Fruit fly (Drosophila melanogaster) whole organism, embryonic: ENCODE results near the gene CG6295.

Source experiments
- CG10209 ChIP-seq: fragments of 200-800 bp; sonication (Bioruptor generic); optimal IDR thresholded peaks from 3 replicates; lab custom pipeline; 2017; ENCODE audit warnings: missing biosample characterization, mild to moderate bottlenecking, missing genetic modification characterization, missing genetic modification reagents
- CG10431 ChIP-seq: fragments of 200-800 bp; sonication (Bioruptor generic); optimal IDR thresholded peaks from 3 replicates; lab custom pipeline; 2018; ENCODE audit warnings: missing biosample characterization, mild to moderate bottlenecking, missing genetic modification characterization
- CG11504 ChIP-seq: fragments of 200-800 bp; sonication (Bioruptor generic); optimal IDR thresholded peaks from 3 replicates; lab custom pipeline; 2019; ENCODE audit warnings: missing biosample characterization, mild to moderate bottlenecking, missing genetic modification characterization, moderate library complexity
- CG12104 ChIP-seq: fragments of 200-800 bp; sonication (Bioruptor generic); optimal IDR thresholded peaks from 3 replicates; lab custom pipeline; 2016; ENCODE audit warnings: missing biosample characterization, missing genetic modification characterization
- CG13424 ChIP-seq: fragments of 200-800 bp; sonication (Bioruptor generic); optimal IDR thresholded peaks from 2 replicates; lab custom pipeline; 2019; ENCODE audit warnings: missing biosample characterization, mild to moderate bottlenecking, missing genetic modification characterization, moderate library complexity
- CG18619 ChIP-seq: fragments of 200-800 bp; sonication (Bioruptor generic); optimal IDR thresholded peaks from 3 replicates; lab custom pipeline; 2017; ENCODE audit warnings: missing biosample characterization, mild to moderate bottlenecking, missing genetic modification characterization
- CG2199 ChIP-seq: fragments of 200-800 bp; sonication (Bioruptor generic); IDR thresholded peaks from 3 replicates; pipeline ENCODE4 v1.3.6; 2022; ENCODE audit warnings: missing biosample characterization, missing genetic modification characterization
- CG2712 ChIP-seq: fragments of 200-800 bp; optimal IDR thresholded peaks from 3 replicates; lab custom pipeline; 2019; ENCODE audit warnings: missing biosample characterization, mild to moderate bottlenecking, missing genetic modification characterization, moderate library complexity
- CG31441 ChIP-seq: fragments of 200-800 bp; sonication (Bioruptor generic); IDR thresholded peaks from 2 replicates; pipeline ENCODE4 v1.3.6; 2022; ENCODE audit warnings: missing biosample characterization, missing genetic modification characterization
- CG32767 ChIP-seq: fragments of 200-800 bp; sonication (Bioruptor generic); IDR thresholded peaks from 2 replicates; pipeline ENCODE4 v1.3.6; 2022; ENCODE audit warnings: missing biosample characterization, missing genetic modification characterization
- CG4328 ChIP-seq: fragments of 200-800 bp; sonication (Bioruptor generic); optimal IDR thresholded peaks from 3 replicates; lab custom pipeline; 2017; ENCODE audit warnings: missing biosample characterization, missing genetic modification reagents, missing genetic modification characterization
- CG4360 ChIP-seq: fragments of 200-800 bp; sonication (Bioruptor generic); IDR thresholded peaks from 2 replicates; pipeline ENCODE4 v1.3.6; 2022; ENCODE audit warnings: missing biosample characterization, missing genetic modification characterization
- CG6175 ChIP-seq: fragments of 200-800 bp; sonication (Bioruptor generic); IDR thresholded peaks from 3 replicates; pipeline ENCODE4 v1.3.6; 2022; ENCODE audit warnings: missing biosample characterization, missing genetic modification characterization
- CG7786 ChIP-seq: fragments of 200-800 bp; sonication (Bioruptor generic); optimal IDR thresholded peaks from 2 replicates; lab custom pipeline; 2016; ENCODE audit warnings: missing biosample characterization, missing genetic modification characterization
- CG7839 ChIP-seq: fragments of 200-800 bp; sonication (Bioruptor generic); optimal IDR thresholded peaks from 3 replicates; lab custom pipeline; 2018; ENCODE audit warnings: missing biosample characterization, mild to moderate bottlenecking, missing genetic modification characterization, moderate library complexity
- CG9437 ChIP-seq: fragments of 200-800 bp; sonication (Bioruptor generic); optimal IDR thresholded peaks from 2 replicates; lab custom pipeline; 2018; ENCODE audit warnings: missing biosample characterization, mild to moderate bottlenecking, missing genetic modification characterization
- Drgx ChIP-seq: fragments of 200-800 bp; sonication (Bioruptor generic); IDR thresholded peaks from 2 replicates; pipeline ENCODE4 v1.3.6; 2022; ENCODE audit warnings: missing biosample characterization, missing genetic modification characterization
- E2f1 ChIP-seq: fragments of 200-800 bp; sonication (Bioruptor generic); IDR thresholded peaks from 2 replicates; pipeline ENCODE4 v1.3.6; 2022; ENCODE audit warnings: missing biosample characterization, missing genetic modification characterization
- NFAT ChIP-seq: fragments of 200-800 bp; sonication (Bioruptor generic); IDR thresholded peaks from 2 replicates; pipeline ENCODE4 v1.3.6; 2022; ENCODE audit warnings: missing biosample characterization, missing genetic modification characterization
- Nf-YC ChIP-seq: fragments of 200-800 bp; optimal IDR thresholded peaks from 3 replicates; lab custom pipeline; 2019; ENCODE audit warnings: missing biosample characterization, mild to moderate bottlenecking, missing genetic modification characterization, moderate library complexity
- Ptx1 ChIP-seq: fragments of 200-800 bp; sonication (Bioruptor generic); IDR thresholded peaks from 2 replicates; pipeline ENCODE4 v1.3.6; 2022; ENCODE audit warnings: missing biosample characterization, missing genetic modification characterization
- Rfx ChIP-seq: fragments of 200-800 bp; sonication (Bioruptor generic); IDR thresholded peaks from 2 replicates; pipeline ENCODE4 v1.3.6; 2022; ENCODE audit warnings: missing biosample characterization, missing genetic modification characterization
- Side ChIP-seq: fragments of 200-800 bp; sonication (Bioruptor generic); optimal IDR thresholded peaks from 2 replicates; lab custom pipeline; 2016; ENCODE audit warnings: missing biosample characterization, missing genetic modification characterization
- Sox102F ChIP-seq: fragments of 200-800 bp; sonication (Bioruptor generic); optimal IDR thresholded peaks from 2 replicates; lab custom pipeline; 2018; ENCODE audit warnings: missing biosample characterization, mild to moderate bottlenecking, missing genetic modification characterization, moderate library complexity
- Xbp1 ChIP-seq: fragments of 200-800 bp; sonication (Bioruptor generic); optimal IDR thresholded peaks from 3 replicates; lab custom pipeline; 2016; ENCODE audit warnings: missing biosample characterization, mild to moderate bottlenecking, missing genetic modification characterization
- Xrp1 ChIP-seq: fragments of 200-800 bp; sonication (Bioruptor generic); IDR thresholded peaks from 2 replicates; pipeline ENCODE4 v1.3.6; 2022; ENCODE audit warnings: missing biosample characterization, missing genetic modification characterization
- amos ChIP-seq: fragments of 200-800 bp; sonication (Bioruptor generic); IDR thresholded peaks from 2 replicates; pipeline ENCODE4 v1.3.6; 2022; ENCODE audit warnings: missing biosample characterization, missing genetic modification characterization; ENCODE audit not compliant: partially characterized antibody
- aop ChIP-seq: fragments of 200-800 bp; sonication (Bioruptor generic); IDR thresholded peaks from 2 replicates; pipeline ENCODE4 v1.3.6; 2022; ENCODE audit warnings: missing biosample characterization, missing genetic modification characterization
- ase ChIP-seq: fragments of 200-800 bp; sonication (Bioruptor generic); IDR thresholded peaks from 3 replicates; pipeline ENCODE4 v1.3.6; 2022; ENCODE audit warnings: missing biosample characterization, missing genetic modification characterization
- croc ChIP-seq: fragments of 200-800 bp; sonication (Bioruptor generic); conservative IDR thresholded peaks from 3 replicates; pipeline ENCODE4 v1.3.6; 2022; ENCODE audit warnings: missing biosample characterization, missing genetic modification characterization
- dan ChIP-seq: fragments of 200-800 bp; sonication (Bioruptor generic); IDR thresholded peaks from 2 replicates; pipeline ENCODE4 v1.3.6; 2022; ENCODE audit warnings: missing biosample characterization, missing genetic modification characterization
- dmrt99B ChIP-seq: fragments of 200-800 bp; sonication (Bioruptor generic); optimal IDR thresholded peaks from 2 replicates; lab custom pipeline; 2018; ENCODE audit warnings: missing biosample characterization, mild to moderate bottlenecking, missing genetic modification characterization, moderate library complexity
- dysf ChIP-seq: fragments of 200-800 bp; sonication (Bioruptor generic); IDR thresholded peaks from 3 replicates; pipeline ENCODE4 v1.3.6; 2022; ENCODE audit warnings: missing biosample characterization, missing genetic modification characterization
- gce ChIP-seq: fragments of 200-800 bp; sonication (Bioruptor generic); IDR thresholded peaks from 3 replicates; pipeline ENCODE4 v1.3.6; 2022; ENCODE audit warnings: missing biosample characterization, missing genetic modification characterization
- grau ChIP-seq: fragments of 200-800 bp; optimal IDR thresholded peaks from 3 replicates; lab custom pipeline; 2019; ENCODE audit warnings: missing biosample characterization, mild to moderate bottlenecking, missing genetic modification characterization, moderate library complexity
- ind ChIP-seq: fragments of 200-800 bp; sonication (Bioruptor generic); optimal IDR thresholded peaks from 3 replicates; lab custom pipeline; 2016; ENCODE audit warnings: missing biosample characterization, missing genetic modification characterization
- nerfin-2 ChIP-seq: fragments of 200-800 bp; sonication (Bioruptor generic); IDR thresholded peaks from 2 replicates; pipeline ENCODE4 v1.3.6; 2022; ENCODE audit warnings: missing biosample characterization, missing genetic modification characterization; ENCODE audit not compliant: partially characterized antibody
- nmo ChIP-seq: fragments of 200-800 bp; sonication (Bioruptor generic); optimal IDR thresholded peaks from 2 replicates; lab custom pipeline; 2018; ENCODE audit warnings: missing biosample characterization, mild to moderate bottlenecking, missing genetic modification characterization, moderate library complexity
- org-1 ChIP-seq: fragments of 200-800 bp; sonication (Bioruptor generic); optimal IDR thresholded peaks from 2 replicates; lab custom pipeline; 2017; ENCODE audit warnings: missing biosample characterization, missing genetic modification characterization
- peb ChIP-seq: fragments of 200-800 bp; sonication (Bioruptor generic); IDR thresholded peaks from 2 replicates; pipeline ENCODE4 v1.3.6; 2022; ENCODE audit warnings: missing biosample characterization, missing genetic modification characterization
- row ChIP-seq: fragments of 200-800 bp; sonication (Bioruptor generic); IDR thresholded peaks from 3 replicates; pipeline ENCODE4 v1.3.6; 2022; ENCODE audit warnings: missing biosample characterization, missing genetic modification characterization
- sd ChIP-seq: fragments of 200-800 bp; sonication (Bioruptor generic); optimal IDR thresholded peaks from 3 replicates; lab custom pipeline; 2018; ENCODE audit warnings: missing biosample characterization, mild to moderate bottlenecking, missing genetic modification characterization, moderate library complexity
- sens ChIP-seq: fragments of 200-800 bp; sonication (Bioruptor generic); peaks from one replicate; lab custom pipeline; 2016; ENCODE audit warnings: missing biosample characterization, missing genetic modification characterization
- so ChIP-seq: fragments of 200-800 bp; sonication (Bioruptor generic); IDR thresholded peaks from 3 replicates; pipeline ENCODE4 v1.3.6; 2022; ENCODE audit warnings: missing biosample characterization, missing genetic modification characterization
- sqz ChIP-seq: fragments of 200-800 bp; sonication (Bioruptor generic); optimal IDR thresholded peaks from 3 replicates; lab custom pipeline; 2018; ENCODE audit warnings: missing biosample characterization, mild to moderate bottlenecking, missing genetic modification characterization
- sr ChIP-seq: fragments of 200-800 bp; sonication (Bioruptor generic); IDR thresholded peaks from 3 replicates; pipeline ENCODE4 v1.3.6; 2022; ENCODE audit warnings: missing biosample characterization, missing genetic modification characterization
- tgo ChIP-seq: fragments of 200-800 bp; sonication (Bioruptor generic); IDR thresholded peaks from 3 replicates; pipeline ENCODE4 v1.3.6; 2022; ENCODE audit warnings: missing biosample characterization, missing genetic modification characterization
- ttk ChIP-seq: fragments of 200-800 bp; sonication (Bioruptor generic); IDR thresholded peaks from 2 replicates; pipeline ENCODE4 v2.1.2; 2022; ENCODE audit warnings: missing biosample characterization, missing genetic modification characterization
- zfh1 ChIP-seq: fragments of 200-800 bp; sonication (Bioruptor generic); IDR thresholded peaks from 3 replicates; pipeline ENCODE4 v1.3.6; 2022; ENCODE audit warnings: missing biosample characterization, missing genetic modification characterization

Gene CG6295

DNA sequence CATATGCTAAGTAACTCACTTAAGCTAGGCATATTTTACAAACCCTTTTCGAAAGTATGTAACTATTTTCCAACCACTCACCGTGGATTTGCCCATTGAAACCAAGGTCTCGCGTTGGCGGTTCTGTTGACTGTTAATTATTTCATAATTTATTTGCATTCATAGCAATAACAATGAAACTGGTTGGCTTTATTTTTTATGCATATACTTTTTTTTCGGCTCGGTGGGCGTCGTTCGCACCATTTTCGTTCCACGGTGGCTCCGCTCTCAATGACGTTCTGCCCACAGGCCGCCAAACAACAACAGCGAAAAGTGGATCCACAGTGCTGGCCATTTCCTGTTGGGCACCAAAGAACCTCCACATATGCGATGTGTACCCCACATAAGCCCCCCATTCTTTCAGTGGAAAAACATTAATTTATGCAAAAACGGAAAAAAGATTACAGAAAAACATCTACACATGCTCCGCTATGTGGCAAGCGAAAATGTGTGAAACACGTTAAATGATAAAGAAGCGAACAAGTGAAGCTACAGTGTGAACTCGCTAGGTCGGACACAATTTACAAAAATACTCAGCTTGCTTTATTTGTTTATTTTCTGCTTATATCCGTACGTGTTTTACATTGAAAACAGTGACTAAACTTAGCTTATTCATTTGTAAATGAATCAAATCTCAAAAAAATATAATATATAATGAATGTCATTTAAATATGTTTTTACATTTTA lies 39.1 kb downstream of the CG6295 start (continued):
- TF ChIP-seq Rfx (GFP tag; lab: Robert Waterston, UW) (peak; percentile 62), CG18619 (GFP tag; lab: Kevin White, UChicago) (peak; percentile 42), zfh1 (GFP tag; lab: Robert Waterston, UW) (peak; percentile 51; the same call in 1 of the 3 replicates), CG4328 (no peak), Drgx (GFP tag; lab: Robert Waterston, UW) (peak; percentile 67), Nf-YC (peak; percentile 31), CG7786 (GFP tag; lab: Kevin White, UChicago) (peak; percentile 13), peb (GFP tag; lab: Robert Waterston, UW) (0 out of 2 replicates have a peak, but pooled peaks have one; percentile 14), dysf (GFP tag; lab: Robert Waterston, UW) (peak; percentile 39; the same call in 2 of the 3 replicates), CG10431 (GFP tag; lab: Kevin White, UChicago) (no peak), aop (GFP tag; lab: Robert Waterston, UW) (no peak), nmo (peak; percentile 35), nerfin-2 (GFP tag; lab: Robert Waterston, UW) (no peak), gce (GFP tag; lab: Robert Waterston, UW) (0 out of 3 replicates have a peak, but pooled peaks have one; percentile 10), ind (GFP tag; lab: Kevin White, UChicago) (peak; percentile 29), Ptx1 (peak; percentile 53), CG7839 (tag; lab: Kevin White, UChicago) (peak; percentile 43), NFAT (peak; percentile 47; the same call in 1 of the 2 replicates), amos (GFP tag; lab: Robert Waterston, UW) (no peak), CG9437 (GFP tag; lab: Kevin White, UChicago) (peak; percentile 12), sens (peak; percentile 79), dmrt99B (peak; percentile 43), sr (peak; percentile 66), Side (GFP tag; lab: Kevin White, UChicago) (no peak), ase (GFP tag; lab: Robert Waterston, UW) (no peak), row (peak; percentile 70), so (GFP tag; lab: Robert Waterston, UW) (0 out of 3 replicates have a peak, but pooled peaks have one; percentile 20), dan (GFP tag; lab: Robert Waterston, UW) (no peak), sqz (GFP tag; lab: Kevin White, UChicago) (no peak), CG4360 (GFP tag; lab: Robert Waterston, UW) (0 out of 2 replicates have a peak, but pooled peaks have one; percentile 39), org-1 (GFP tag; lab: Kevin White, UChicago) (no peak), grau (peak; percentile 92), CG31441 (GFP tag; lab: Robert Waterston, UW) (0 out of 2 replicates have a peak, but pooled peaks have one; percentile 7), CG10209 (GFP tag; lab: Kevin White, UChicago) (peak; percentile 17), tgo (GFP tag; lab: Robert Waterston, UW) (peak; percentile 47; the same call in 2 of the 3 replicates), CG13424 (tag; lab: Kevin White, UChicago) (peak; percentile 52), Xbp1 (GFP tag; lab: Kevin White, UChicago) (peak; percentile 18), CG32767 (GFP tag; lab: Robert Waterston, UW) (0 out of 2 replicates have a peak, but pooled peaks have one; percentile 32), Sox102F (GFP tag; lab: Kevin White, UChicago) (peak; percentile 2), sd (tag; lab: Kevin White, UChicago) (peak; percentile 3), Xrp1 (GFP tag; lab: Robert Waterston, UW) (peak; percentile 40; the same call in 1 of the 2 replicates), CG12104 (GFP tag; lab: Kevin White, UChicago) (peak; percentile 14), CG6175 (GFP tag; lab: Robert Waterston, UW) (peak; percentile 58; the same call in 1 of the 3 replicates), CG2712 (tag; lab: Kevin White, UChicago) (peak; percentile 16), ttk (GFP tag; lab: Robert Waterston, UW) (0 out of 2 replicates have a peak, but pooled peaks have one; percentile 30), CG11504 (tag; lab: Kevin White, UChicago) (peak; percentile 64), E2f1 (GFP tag; lab: Robert Waterston, UW) (0 out of 2 replicates have a peak, but pooled peaks have one; percentile 10), croc (GFP tag; lab: Robert Waterston, UW) (no peak), CG2199 (GFP tag; lab: Robert Waterston, UW) (0 out of 3 replicates have a peak, but pooled peaks have one; percentile 28)
